ENCODE assay signal across 5 fruit fly cellular contexts in genomic region chr3R:18242089-18242955, dm6.
TF ChIP-seq lines count a peak whose summit lies in the region.

CG7156 (minus strand) TSS chr3R:18242159.
14-3-3epsilon (plus strand) TSS chr3R:18242531.

- peak; percentile 66 for TF ChIP-seq CTCF in whole organism, embryonic (GFP tag; optimal IDR thresholded peaks at IDR 0.05; lab: Kevin White, UChicago)

TF ChIP-seq in whole organism, adult, 20 proteins besides CTCF, POLR2A, EP300 and RAD21 (continues in another document):
- TF ChIP-seq Clk (GFP tag; optimal IDR thresholded peaks at IDR 0.05; lab: Kevin White, UChicago) (no peak), CG7101 (tag; optimal IDR thresholded peaks at IDR 0.05; lab: Kevin White, UChicago) (peak; percentile 52), Mnt (GFP tag; optimal IDR thresholded peaks at IDR 0.05; lab: Kevin White, UChicago) (peak; percentile 53), pad (GFP tag; optimal IDR thresholded peaks at IDR 0.05; lab: Kevin White, UChicago) (peak; percentile 5), CG11617 (GFP tag; optimal IDR thresholded peaks at IDR 0.05; lab: Kevin White, UChicago) (no peak), Hr96 (GFP tag; optimal IDR thresholded peaks at IDR 0.05; lab: Kevin White, UChicago) (peak; percentile 25), toe (GFP tag; optimal IDR thresholded peaks at IDR 0.05; lab: Kevin White, UChicago) (peak; percentile 28), kay (GFP tag; lab: Kevin White, UChicago; ENCODE audit: borderline replicate concordance) (no peak), CG14711 (tag; optimal IDR thresholded peaks at IDR 0.05; lab: Kevin White, UChicago) (peak; percentile 13), CG5204 (GFP tag; optimal IDR thresholded peaks at IDR 0.05; lab: Kevin White, UChicago) (no peak), CG7045 (GFP tag; optimal IDR thresholded peaks at IDR 0.05; lab: Kevin White, UChicago) (peak; percentile 22), CG33017 (tag; optimal IDR thresholded peaks at IDR 0.05; lab: Kevin White, UChicago) (no peak), Crg-1 (GFP tag; optimal IDR thresholded peaks at IDR 0.05; lab: Kevin White, UChicago) (no peak), CG1620 (GFP tag; optimal IDR thresholded peaks at IDR 0.05; lab: Kevin White, UChicago) (peak; percentile 28), ovo (GFP tag; optimal IDR thresholded peaks at IDR 0.05; lab: Kevin White, UChicago) (peak; percentile 8), bab1 (GFP tag; optimal IDR thresholded peaks at IDR 0.05; lab: Kevin White, UChicago) (peak; percentile 50), cic (GFP tag; optimal IDR thresholded peaks at IDR 0.05; lab: Kevin White, UChicago) (no peak), tj (GFP tag; optimal IDR thresholded peaks at IDR 0.05; lab: Kevin White, UChicago) (no peak)

TF ChIP-seq in whole organism, embryonic, 481 proteins besides CTCF, POLR2A, EP300 and RAD21 (continues in another document):
- TF ChIP-seq MBD-R2 (GFP tag; IDR thresholded peaks at IDR 0.05; lab: Robert Waterston, UW) (peak; percentile 57; the same call in 1 of the 2 replicates), CG42726 (GFP tag; IDR thresholded peaks at IDR 0.05; lab: Robert Waterston, UW; ENCODE audit: partially characterized antibody) (peak; percentile 65), CG12219 (GFP tag; optimal IDR thresholded peaks at IDR 0.05; lab: Kevin White, UChicago) (peak; percentile 37), p53 (GFP tag; optimal IDR thresholded peaks at IDR 0.05; lab: Kevin White, UChicago) (peak; percentile 57), ato (GFP tag; IDR thresholded peaks at IDR 0.05; lab: Robert Waterston, UW; ENCODE audit: partially characterized antibody) (no peak; the same call in 1 of the 2 replicates), dmrt11E (tag; optimal IDR thresholded peaks at IDR 0.05; lab: Kevin White, UChicago) (peak; percentile 68), CG17359 (tag; optimal IDR thresholded peaks at IDR 0.05; lab: Kevin White, UChicago) (peak; percentile 41), CG10321 (GFP tag; IDR thresholded peaks at IDR 0.05; lab: Robert Waterston, UW) (no peak), sim (GFP tag; IDR thresholded peaks at IDR 0.05; lab: Robert Waterston, UW) (0 out of 2 replicates have a peak, but pooled peaks have one; percentile 23), Ssrp (tag; optimal IDR thresholded peaks at IDR 0.05; lab: Kevin White, UChicago) (no peak), Xrp1 (GFP tag; IDR thresholded peaks at IDR 0.05; lab: Robert Waterston, UW) (peak; percentile 60), NfI (GFP tag; optimal IDR thresholded peaks at IDR 0.05; lab: Kevin White, UChicago) (peak; percentile 47), hbn (GFP tag; IDR thresholded peaks at IDR 0.05; lab: Robert Waterston, UW; ENCODE audit: partially characterized antibody) (0 out of 2 replicates have a peak, but pooled peaks have one; percentile 32), Lhr (GFP tag; optimal IDR thresholded peaks at IDR 0.05; lab: Kevin White, UChicago) (peak; percentile 92), CG6689 (GFP tag; IDR thresholded peaks at IDR 0.05; lab: Robert Waterston, UW) (peak; percentile 33; the same call in 1 of the 2 replicates), Bdp1 (GFP tag; optimal IDR thresholded peaks at IDR 0.05; lab: Kevin White, UChicago) (no peak)

TF ChIP-seq in whole organism, prepupa, 60 proteins besides CTCF, POLR2A, EP300 and RAD21 (continues in another document):
- TF ChIP-seq eg (GFP tag; IDR thresholded peaks at IDR 0.05; lab: Robert Waterston, UW) (0 out of 3 replicates have a peak, but pooled peaks have one; percentile 49), CG16779 (tag; optimal IDR thresholded peaks at IDR 0.05; lab: Kevin White, UChicago) (peak; percentile 25), dac (GFP tag; optimal IDR thresholded peaks at IDR 0.05; lab: Kevin White, UChicago) (no peak), net (GFP tag; optimal IDR thresholded peaks at IDR 0.05; lab: Kevin White, UChicago) (no peak), CG6163 (GFP tag; IDR thresholded peaks at IDR 0.05; lab: Robert Waterston, UW) (0 out of 3 replicates have a peak, but pooled peaks have one; percentile 31), achi (GFP tag; optimal IDR thresholded peaks at IDR 0.05; lab: Kevin White, UChicago) (peak; percentile 48), Ets21C (GFP tag; optimal IDR thresholded peaks at IDR 0.05; lab: Kevin White, UChicago) (no peak), CG6854 (GFP tag; optimal IDR thresholded peaks at IDR 0.05; lab: Kevin White, UChicago) (peak; percentile 65), svp (GFP tag; lab: Kevin White, UChicago) (peak; percentile 48), Hr39 (GFP tag; optimal IDR thresholded peaks at IDR 0.05; lab: Kevin White, UChicago) (no peak), Sox15 (GFP tag; optimal IDR thresholded peaks at IDR 0.05; lab: Kevin White, UChicago) (no peak), lz (GFP tag; optimal IDR thresholded peaks at IDR 0.05; lab: Kevin White, UChicago) (peak; percentile 30), CG9139 (GFP tag; optimal IDR thresholded peaks at IDR 0.05; lab: Kevin White, UChicago) (peak; percentile 56), CG7368 (GFP tag; optimal IDR thresholded peaks at IDR 0.05; lab: Kevin White, UChicago) (no peak), esn (GFP tag; optimal IDR thresholded peaks at IDR 0.05; lab: Kevin White, UChicago) (peak; percentile 64), CG8632 (GFP tag; optimal IDR thresholded peaks at IDR 0.05; lab: Kevin White, UChicago) (peak; percentile 18), acj6 (GFP tag; optimal IDR thresholded peaks at IDR 0.05; lab: Kevin White, UChicago) (peak; percentile 6), topi (GFP tag; optimal IDR thresholded peaks at IDR 0.05; lab: Kevin White, UChicago) (peak; percentile 20), cyc (GFP tag; optimal IDR thresholded peaks at IDR 0.05; lab: Kevin White, UChicago) (peak; percentile 3)

TF ChIP-seq in whole organism, pupa, 21 proteins besides CTCF, POLR2A, EP300 and RAD21:
- TF ChIP-seq CG4496 (GFP tag; IDR thresholded peaks at IDR 0.05; lab: Robert Waterston, UW) (peak; percentile 47; the same call in 1 of the 3 replicates), CG10348 (GFP tag; IDR thresholded peaks at IDR 0.05; lab: Robert Waterston, UW) (no peak), Pif1A (GFP tag; optimal IDR thresholded peaks at IDR 0.05; lab: Kevin White, UChicago) (peak; percentile 38), CG14655 (GFP tag; optimal IDR thresholded peaks at IDR 0.05; lab: Kevin White, UChicago) (no peak), rn (GFP tag; IDR thresholded peaks at IDR 0.05; lab: Robert Waterston, UW) (no peak), Ets98B (GFP tag; IDR thresholded peaks at IDR 0.05; lab: Robert Waterston, UW) (peak; percentile 12; the same call in 1 of the 2 replicates), CG12605 (GFP tag; IDR thresholded peaks at IDR 0.05; lab: Robert Waterston, UW) (no peak), CG17806 (tag; optimal IDR thresholded peaks at IDR 0.05; lab: Kevin White, UChicago) (no peak), Snoo (tag; optimal IDR thresholded peaks at IDR 0.05; lab: Kevin White, UChicago) (peak; percentile 34), gl (tag; optimal IDR thresholded peaks at IDR 0.05; lab: Kevin White, UChicago) (no peak), fd96Ca (GFP tag; IDR thresholded peaks at IDR 0.05; lab: Robert Waterston, UW) (no peak), Pif1B (GFP tag; optimal IDR thresholded peaks at IDR 0.05; lab: Kevin White, UChicago) (no peak), CG9948 (tag; optimal IDR thresholded peaks at IDR 0.05; lab: Kevin White, UChicago) (no peak), CG13204 (GFP tag; optimal IDR thresholded peaks at IDR 0.05; lab: Kevin White, UChicago) (no peak), EcR (GFP tag; optimal IDR thresholded peaks at IDR 0.05; lab: Kevin White, UChicago) (peak; percentile 15), CG8159 (tag; optimal IDR thresholded peaks at IDR 0.05; lab: Kevin White, UChicago) (no peak), CG34367 (tag; optimal IDR thresholded peaks at IDR 0.05; lab: Kevin White, UChicago) (peak; percentile 9), CG32121 (GFP tag; IDR thresholded peaks at IDR 0.05; lab: Robert Waterston, UW) (no peak), D1 (tag; optimal IDR thresholded peaks at IDR 0.05; lab: Kevin White, UChicago) (no peak), CG15710 (tag; optimal IDR thresholded peaks at IDR 0.05; lab: Kevin White, UChicago) (no peak), CG8301 (tag; optimal IDR thresholded peaks at IDR 0.05; lab: Kevin White, UChicago) (no peak)

TF ChIP-seq in whole organism, wandering third instar larva, 38 proteins besides CTCF, POLR2A, EP300 and RAD21 (continues in another document):
- TF ChIP-seq Vsx2 (GFP tag; optimal IDR thresholded peaks at IDR 0.05; lab: Kevin White, UChicago; ENCODE audit: partially characterized antibody) = peak; percentile 87
- peak; percentile 5 for TF ChIP-seq rgr (GFP tag; optimal IDR thresholded peaks at IDR 0.05; lab: Kevin White, UChicago)
- TF ChIP-seq dmrt93B (GFP tag; optimal IDR thresholded peaks at IDR 0.05; lab: Kevin White, UChicago) = peak; percentile 17
- TF ChIP-seq CrebA (GFP tag; optimal IDR thresholded peaks at IDR 0.05; lab: Kevin White, UChicago; ENCODE audit: borderline replicate concordance) = no peak
- TF ChIP-seq br (GFP tag; optimal IDR thresholded peaks at IDR 0.05; lab: Kevin White, UChicago) = no peak
- TF ChIP-seq N (GFP tag; optimal IDR thresholded peaks at IDR 0.05; lab: Kevin White, UChicago) = no peak
- TF ChIP-seq Rel (GFP tag; optimal IDR thresholded peaks at IDR 0.05; lab: Kevin White, UChicago) = no peak
- TF ChIP-seq Rel (tag; optimal IDR thresholded peaks at IDR 0.05; lab: Kevin White, UChicago) = peak; percentile 94
- TF ChIP-seq OdsH (GFP tag; optimal IDR thresholded peaks at IDR 0.05; lab: Kevin White, UChicago) = peak; percentile 37
- TF ChIP-seq dsf (GFP tag; optimal IDR thresholded peaks at IDR 0.05; lab: Kevin White, UChicago; ENCODE audit: borderline replicate concordance) = no peak
- TF ChIP-seq ey (GFP tag; optimal IDR thresholded peaks at IDR 0.05; lab: Kevin White, UChicago) = peak; percentile 21
- peak; percentile 2 for TF ChIP-seq woc (GFP tag; optimal IDR thresholded peaks at IDR 0.05; lab: Kevin White, UChicago)
- TF ChIP-seq tai (GFP tag; optimal IDR thresholded peaks at IDR 0.05; lab: Kevin White, UChicago) = no peak
- peak; percentile 70 for TF ChIP-seq Myc (optimal IDR thresholded peaks at IDR 0.05; lab: Kevin White, UChicago)
- TF ChIP-seq Dif (GFP tag; optimal IDR thresholded peaks at IDR 0.05; lab: Kevin White, UChicago; ENCODE audit: partially characterized antibody) = peak; percentile 71
- TF ChIP-seq HLH106 (tag; optimal IDR thresholded peaks at IDR 0.05; lab: Kevin White, UChicago) = peak; percentile 25
- TF ChIP-seq Jra (GFP tag; optimal IDR thresholded peaks at IDR 0.05; lab: Kevin White, UChicago) = peak; percentile 39
- no peak for TF ChIP-seq GATAd (GFP tag; optimal IDR thresholded peaks at IDR 0.05; lab: Kevin White, UChicago)
- no peak for TF ChIP-seq Mio (GFP tag; optimal IDR thresholded peaks at IDR 0.05; lab: Kevin White, UChicago)
- TF ChIP-seq Hr78 (GFP tag; optimal IDR thresholded peaks at IDR 0.05; lab: Kevin White, UChicago) = no peak
- no peak for TF ChIP-seq Dfd (GFP tag; optimal IDR thresholded peaks at IDR 0.05; lab: Kevin White, UChicago)
- peak in 1 of 2 experiments; percentile 46 for TF ChIP-seq foxo (GFP tag; optimal IDR thresholded peaks at IDR 0.05; lab: Kevin White, UChicago)
- peak; percentile 30 for TF ChIP-seq sv (GFP tag; optimal IDR thresholded peaks at IDR 0.05; lab: Kevin White, UChicago)
- no peak for TF ChIP-seq dl (GFP tag; optimal IDR thresholded peaks at IDR 0.05; lab: Kevin White, UChicago; ENCODE audit: insufficient read depth in 1 of 2, partially characterized antibody in 2 of 2)
